Worm (Caenorhabditis elegans): ENCODE measurements around the gene dyf-19.

DNA sequence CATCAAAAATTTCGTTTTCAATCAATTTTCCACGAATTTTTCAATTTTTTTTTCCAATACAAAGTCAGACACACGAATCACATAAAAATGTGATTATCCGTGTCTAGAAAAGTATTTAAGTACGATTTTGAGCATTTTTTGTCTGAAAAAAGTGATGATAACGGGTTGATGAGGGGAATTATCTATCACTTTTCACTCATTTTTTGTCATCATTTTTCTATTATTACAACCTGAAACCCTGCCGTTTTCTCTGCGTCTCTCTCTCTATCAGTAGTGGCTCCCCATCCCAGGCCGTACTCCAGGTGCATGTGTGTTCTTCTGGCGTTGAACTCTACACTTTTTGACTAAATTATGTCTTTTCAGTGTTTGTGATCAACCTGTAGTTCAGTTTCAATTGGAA is 47.5 kb downstream of the dyf-19 start:
- no peak for TF ChIP-seq ama-1 (optimal IDR thresholded peaks at IDR 0.05)
- TF ChIP-seq scrt-1 (GFP tag; IDR thresholded peaks at IDR 0.05): no peak
- TF ChIP-seq pes-1 (GFP tag; IDR thresholded peaks at IDR 0.05): no peak
- TF ChIP-seq F13C5.2 (tag; optimal IDR thresholded peaks at IDR 0.05): no peak
- TF ChIP-seq sea-1 (GFP tag; conservative IDR thresholded peaks at IDR 0.05): no peak
- TF ChIP-seq aly-1 (tag; optimal IDR thresholded peaks at IDR 0.05): no peak
